Worm (Caenorhabditis elegans) whole organism, L4 larva: ENCODE measurements around the gene F07C4.11.

Experiments used
- D1046.2 ChIP-seq: fragments of 200-800 bp; sonication (Bioruptor generic); IDR thresholded peaks from 2 replicates; pipeline ENCODE4 v1.3.6; 2022; ENCODE audit warnings: missing genetic modification characterization, missing compliant biosample characterization
- F37D6.2 ChIP-seq: sonication (generic microtip); optimal IDR thresholded peaks from 2 replicates; lab custom pipeline; 2016; ENCODE audit warnings: mild to moderate bottlenecking, missing genetic modification characterization, missing compliant biosample characterization
- Y5F2A.4 ChIP-seq: fragments of 200-800 bp; sonication (Bioruptor generic); optimal IDR thresholded peaks from 2 replicates; lab custom pipeline; 2018; ENCODE audit warnings: mild to moderate bottlenecking, missing genetic modification characterization, missing compliant biosample characterization
- aha-1 ChIP-seq: fragments of 150-350 bp; peaks from one replicate; lab custom pipeline; 2014; ENCODE audit warnings: missing biosample characterization, missing genetic modification characterization
- ama-1 ChIP-seq: fragments of 150-350 bp; optimal IDR thresholded peaks from 2 replicates; lab custom pipeline; 2014; ENCODE audit warnings: inconsistent platforms, mixed read lengths
- daf-16 ChIP-seq, 3 experiments: sonication (generic microtip); optimal IDR thresholded peaks; 2 replicates each; lab custom pipeline; 2016 to 2017; ENCODE audit warnings: missing genetic modification characterization in 3 of 3, missing genetic modification reagents in 3 of 3, mild to moderate bottlenecking in 2 of 3, missing compliant biosample characterization in 2 of 3, missing biosample characterization in 1 of 3, moderate library complexity in 1 of 3
- daf-8 ChIP-seq: fragments of 200-800 bp; sonication (Bioruptor generic); IDR thresholded peaks from 2 replicates; pipeline ENCODE4 v1.3.6; 2022; ENCODE audit warnings: missing genetic modification characterization, missing compliant biosample characterization
- dve-1 ChIP-seq: sonication (generic microtip); optimal IDR thresholded peaks from 2 replicates; lab custom pipeline; 2017; ENCODE audit warnings: antibody characterized with exemption, mild to moderate bottlenecking, missing genetic modification characterization, missing compliant biosample characterization; ENCODE audit not compliant: insufficient read depth
- lim-7 ChIP-seq: fragments of 200-800 bp; sonication (Bioruptor generic); IDR thresholded peaks from 2 replicates; pipeline ENCODE4 v1.3.6; 2022; ENCODE audit warnings: missing genetic modification characterization, missing compliant biosample characterization
- lin-38 ChIP-seq: fragments of 200-800 bp; sonication (Bioruptor generic); IDR thresholded peaks from 2 replicates; pipeline ENCODE4 v1.3.6; 2022; ENCODE audit warnings: missing genetic modification reagents, missing genetic modification characterization, missing compliant biosample characterization
- lin-39 ChIP-seq: fragments of 150-350 bp; optimal IDR thresholded peaks from 2 replicates; lab custom pipeline; 2014; ENCODE audit warnings: missing biosample characterization, missing genetic modification reagents, missing genetic modification characterization
- lir-3 ChIP-seq: sonication (generic microtip); optimal IDR thresholded peaks from 2 replicates; lab custom pipeline; 2016; ENCODE audit warnings: mild to moderate bottlenecking, missing genetic modification characterization, missing compliant biosample characterization
- mep-1 ChIP-seq: fragments of 150-350 bp; sonication (generic microtip); optimal IDR thresholded peaks from 3 replicates; lab custom pipeline; 2014; ENCODE audit warnings: missing biosample characterization, missing genetic modification characterization
- mxl-3 ChIP-seq: fragments of 200-800 bp; sonication (Bioruptor generic); optimal IDR thresholded peaks from 2 replicates; lab custom pipeline; 2018; ENCODE audit warnings: mild to moderate bottlenecking, missing genetic modification characterization, missing compliant biosample characterization
- nhr-10 ChIP-seq: fragments of 150-350 bp; optimal IDR thresholded peaks from 2 replicates; lab custom pipeline; 2014; ENCODE audit warnings: missing biosample characterization, missing genetic modification characterization
- nhr-102 ChIP-seq: sonication (generic microtip); optimal IDR thresholded peaks from 2 replicates; lab custom pipeline; 2016; ENCODE audit warnings: mild to moderate bottlenecking, missing genetic modification characterization, moderate library complexity, missing compliant biosample characterization
- nhr-111 ChIP-seq: fragments of 200-800 bp; sonication (Bioruptor generic); optimal IDR thresholded peaks from 2 replicates; lab custom pipeline; 2018; ENCODE audit warnings: mild to moderate bottlenecking, missing genetic modification characterization, missing compliant biosample characterization
- nhr-25 ChIP-seq: sonication (generic microtip); optimal IDR thresholded peaks from 2 replicates; lab custom pipeline; 2017; ENCODE audit warnings: missing genetic modification characterization, mild to moderate bottlenecking, missing compliant biosample characterization, antibody characterized with exemption, moderate library complexity, borderline replicate concordance; ENCODE audit not compliant: insufficient read depth
- nhr-41 ChIP-seq: fragments of 200-800 bp; sonication (Bioruptor generic); IDR thresholded peaks from 2 replicates; pipeline ENCODE4 v1.3.6; 2022; ENCODE audit warnings: missing genetic modification reagents, missing genetic modification characterization, missing compliant biosample characterization
- nhr-48 ChIP-seq: sonication (generic microtip); optimal IDR thresholded peaks from 2 replicates; lab custom pipeline; 2016; ENCODE audit warnings: mild to moderate bottlenecking, missing genetic modification characterization, missing compliant biosample characterization
- nhr-6 ChIP-seq: fragments of 150-350 bp; optimal IDR thresholded peaks from 2 replicates; lab custom pipeline; 2014; ENCODE audit warnings: missing biosample characterization, missing genetic modification characterization
- nhr-76 ChIP-seq: fragments of 150-350 bp; optimal IDR thresholded peaks from 2 replicates; lab custom pipeline; 2014; ENCODE audit warnings: missing biosample characterization, missing genetic modification characterization
- pha-4 ChIP-seq, 2 experiments: fragments of 150-350 bp in 1 of 2; fragments of 200-800 bp in 1 of 2; sonication (Bioruptor generic) in 1 of 2; IDR thresholded peaks in 1 of 2; optimal IDR thresholded peaks in 1 of 2; 2 replicates each; pipeline versions ENCODE4 v1.3.6 to Lab custom; 2014 to 2022; ENCODE audit warnings: missing genetic modification characterization in 2 of 2, missing genetic modification reagents in 2 of 2, missing biosample characterization in 1 of 2, missing compliant biosample characterization in 1 of 2
- php-3 ChIP-seq: fragments of 200-800 bp; sonication (Bioruptor generic); IDR thresholded peaks from 2 replicates; pipeline ENCODE4 v1.3.6; 2022; ENCODE audit warnings: missing genetic modification reagents, missing genetic modification characterization, missing compliant biosample characterization
- saeg-2 ChIP-seq: fragments of 200-800 bp; sonication (Bioruptor generic); IDR thresholded peaks from 2 replicates; pipeline ENCODE4 v1.3.6; 2022; ENCODE audit warnings: missing genetic modification reagents, missing genetic modification characterization, missing compliant biosample characterization
- unc-130 ChIP-seq: sonication (generic microtip); optimal IDR thresholded peaks from 2 replicates; lab custom pipeline; 2016; ENCODE audit warnings: missing genetic modification reagents, missing genetic modification characterization, missing compliant biosample characterization
- unc-62 ChIP-seq, 3 experiments: fragments of 150-350 bp in 1 of 3; sonication (generic microtip); optimal IDR thresholded peaks in 2 of 3; peaks in 1 of 3; 1 replicate in 1 of 3; 2 replicates in 2 of 3; lab custom pipeline; 2014 to 2017; ENCODE audit warnings: missing biosample characterization in 3 of 3, missing genetic modification characterization in 3 of 3, missing genetic modification reagents in 3 of 3, missing genotype in 1 of 3
- vab-7 ChIP-seq: fragments of 200-800 bp; sonication (Bioruptor generic); IDR thresholded peaks from 2 replicates; pipeline ENCODE4 v1.3.6; 2022; ENCODE audit warnings: missing genetic modification reagents, missing genetic modification characterization, missing compliant biosample characterization
- zfp-3 ChIP-seq: fragments of 200-800 bp; sonication (Bioruptor generic); conservative IDR thresholded peaks from 2 replicates; pipeline ENCODE4 v1.3.6; 2022; ENCODE audit warnings: missing genetic modification reagents, missing genetic modification characterization, missing compliant biosample characterization
- zip-11 ChIP-seq: fragments of 200-800 bp; sonication (Bioruptor generic); IDR thresholded peaks from 2 replicates; pipeline ENCODE4 v1.3.6; 2022; ENCODE audit warnings: missing genetic modification characterization, missing compliant biosample characterization
- zip-2 ChIP-seq: fragments of 150-350 bp; optimal IDR thresholded peaks from 2 replicates; lab custom pipeline; 2014; ENCODE audit warnings: missing biosample characterization, missing genetic modification characterization

F07C4.11 gene

ce11 chrV:7639787-7640186 lies 3.5 kb downstream of the F07C4.11 start, which contains the start of gene F07C4.10:
F07C4.10 (minus strand) TSS chrV:7639887.
- TF ChIP-seq D1046.2 (no peak), lin-39 (no peak), daf-16 (GFP tag; optimal IDR thresholded peaks at IDR 0.05; lab: Kevin White, UChicago) (no peak), daf-16 (tag; optimal IDR thresholded peaks at IDR 0.05; lab: Kevin White, UChicago) (no peak)

- TF ChIP-seq aha-1 (tag; lab: Kevin White, UChicago) = peak; percentile 78
- peak in 1 of 2 experiments; percentile 76 for TF ChIP-seq unc-62 (GFP tag; optimal IDR thresholded peaks at IDR 0.05 in 1 of 2; lab: Kevin White, UChicago)
- TF ChIP-seq unc-62 (tag; optimal IDR thresholded peaks at IDR 0.05; lab: Kevin White, UChicago) = no peak
- no peak for TF ChIP-seq F37D6.2 (tag; lab: Kevin White, UChicago)
- TF ChIP-seq Y5F2A.4 = no peak
Measured at ce11 chrV:7639356-7639755, 4.0 kb downstream of the F07C4.11 start.

ce11 chrV:7637801-7638200 lies 5.5 kb downstream of the F07C4.11 start, which contains the start of gene clec-45:
clec-45 (plus strand) TSS chrV:7638101.
- TF ChIP-seq unc-130 (GFP tag; lab: Kevin White, UChicago) = no peak
- TF ChIP-seq nhr-10 (tag; lab: Kevin White, UChicago) = no peak
- no peak for TF ChIP-seq zip-11 (GFP tag; lab: Robert Waterston, UW)
- TF ChIP-seq pha-4 (GFP tag; IDR thresholded peaks at IDR 0.05; lab: Robert Waterston, UW) = no peak
- no peak for TF ChIP-seq pha-4 (tag; optimal IDR thresholded peaks at IDR 0.05; lab: Kevin White, UChicago)
- TF ChIP-seq F37D6.2 (tag; lab: Kevin White, UChicago) = no peak
- TF ChIP-seq D1046.2 = no peak
- no peak for TF ChIP-seq php-3 (GFP tag; lab: Robert Waterston, UW)
- TF ChIP-seq nhr-111 (GFP tag; lab: Kevin White, UChicago) = no peak
- no peak for TF ChIP-seq lim-7
- no peak for TF ChIP-seq nhr-25 (tag; lab: Kevin White, UChicago)
- no peak for TF ChIP-seq Y5F2A.4
- no peak for TF ChIP-seq ama-1
- TF ChIP-seq daf-8 (GFP tag; lab: Robert Waterston, UW) = no peak

- TF ChIP-seq aha-1 (tag; lab: Kevin White, UChicago) = peak; percentile 45
- TF ChIP-seq lin-38 (GFP tag; lab: Robert Waterston, UW) = no peak
- TF ChIP-seq, all 104 proteins: peak for 1
Measured at ce11 chrV:7635469-7635868, 7.8 kb downstream of the F07C4.11 start, which contains the start of gene srd-29. srd-29 (plus strand) TSS chrV:7635769.

ce11 chrV:7634657-7635056 lies 8.7 kb downstream of the F07C4.11 start, which contains the start of gene srd-31:
srd-31 (minus strand) TSS chrV:7634757.
- no peak for TF ChIP-seq saeg-2 (GFP tag; lab: Robert Waterston, UW)
- TF ChIP-seq nhr-76 (tag; lab: Kevin White, UChicago) = no peak
- no peak for TF ChIP-seq dve-1 (tag; lab: Kevin White, UChicago)
- TF ChIP-seq lir-3 (tag; lab: Kevin White, UChicago) = no peak
- TF ChIP-seq lim-7 = no peak
- TF ChIP-seq vab-7 (GFP tag; lab: Robert Waterston, UW) = no peak
- no peak for TF ChIP-seq mxl-3 (GFP tag; lab: Kevin White, UChicago)
- TF ChIP-seq nhr-25 (tag; lab: Kevin White, UChicago) = no peak
- TF ChIP-seq zip-2 (tag; lab: Kevin White, UChicago) = no peak
- no peak for TF ChIP-seq nhr-48 (tag; lab: Kevin White, UChicago)
- no peak for TF ChIP-seq nhr-41 (GFP tag; lab: Robert Waterston, UW)
- TF ChIP-seq nhr-102 (tag; lab: Kevin White, UChicago) = no peak
- no peak for TF ChIP-seq zfp-3 (GFP tag; lab: Robert Waterston, UW)

ce11 chrV:7631732-7632131 lies 11.6 kb downstream of the F07C4.11 start, which contains the start of gene srd-25:
srd-25 (plus strand) TSS chrV:7632032.
- TF ChIP-seq nhr-6 (tag; lab: Kevin White, UChicago) (no peak), aha-1 (tag; lab: Kevin White, UChicago) (peak; percentile 6), mep-1 (tag; lab: Kevin White, UChicago) (no peak)
